Worm (Caenorhabditis elegans) whole organism, L1 larva: ENCODE data around the gene mmcm-1.

ENCODE experiments used
- C04F5.9 ChIP-seq: sonication (generic microtip); optimal IDR thresholded peaks from 2 replicates; lab custom pipeline; 2016; ENCODE audit warnings: missing genetic modification characterization, missing compliant biosample characterization
- C34B4.2 ChIP-seq: sonication (generic microtip); optimal IDR thresholded peaks from 2 replicates; lab custom pipeline; 2017; ENCODE audit warnings: mild to moderate bottlenecking, missing genetic modification characterization, missing compliant biosample characterization
- F16B12.6 ChIP-seq: fragments of 150-350 bp; optimal IDR thresholded peaks from 2 replicates; lab custom pipeline; 2014; ENCODE audit warnings: missing biosample characterization, missing genetic modification characterization
- Y116A8C.19 ChIP-seq: sonication (generic microtip); optimal IDR thresholded peaks from 2 replicates; lab custom pipeline; 2016; ENCODE audit warnings: missing compliant biosample characterization, missing genetic modification characterization, borderline replicate concordance
- alr-1 ChIP-seq: fragments of 200-800 bp; sonication (Bioruptor generic); optimal IDR thresholded peaks from 2 replicates; lab custom pipeline; 2018; ENCODE audit warnings: borderline replicate concordance, mild to moderate bottlenecking, missing genetic modification characterization, missing compliant biosample characterization
- aly-2 ChIP-seq: fragments of 150-350 bp; optimal IDR thresholded peaks from 2 replicates; lab custom pipeline; 2014; ENCODE audit warnings: missing biosample characterization, missing genetic modification characterization
- ama-1 ChIP-seq: fragments of 150-350 bp; optimal IDR thresholded peaks from 2 replicates; lab custom pipeline; 2014
- blmp-1 ChIP-seq: fragments of 150-350 bp; optimal IDR thresholded peaks from 2 replicates; lab custom pipeline; 2014; ENCODE audit warnings: missing biosample characterization, missing genetic modification characterization
- ceh-8 ChIP-seq: fragments of 200-800 bp; sonication (Bioruptor generic); optimal IDR thresholded peaks from 2 replicates; lab custom pipeline; 2018; ENCODE audit warnings: mild to moderate bottlenecking, missing genetic modification characterization, moderate library complexity, missing compliant biosample characterization
- ceh-88 ChIP-seq: fragments of 200-800 bp; sonication (Bioruptor generic); IDR thresholded peaks from 2 replicates; pipeline ENCODE4 v1.3.6; 2022; ENCODE audit warnings: missing genetic modification characterization, missing compliant biosample characterization
- efl-1 ChIP-seq, 4 experiments: fragments of 150-350 bp; optimal IDR thresholded peaks in 3 of 4; peaks in 1 of 4; 1 replicate in 1 of 4; 2 replicates in 3 of 4; lab custom pipeline; 2014; ENCODE audit warnings: missing biosample characterization in 2 of 4, missing genetic modification characterization in 2 of 4, missing genetic modification reagents in 2 of 4
- efl-3 ChIP-seq: fragments of 200-800 bp; sonication (Bioruptor generic); optimal IDR thresholded peaks from 2 replicates; lab custom pipeline; 2018; ENCODE audit warnings: mild to moderate bottlenecking, missing genetic modification characterization, missing compliant biosample characterization
- fkh-10 ChIP-seq: sonication (generic microtip); optimal IDR thresholded peaks from 2 replicates; lab custom pipeline; 2017; ENCODE audit warnings: missing biosample characterization, missing genetic modification reagents, missing genetic modification characterization
- fkh-8 ChIP-seq: sonication (generic microtip); optimal IDR thresholded peaks from 2 replicates; lab custom pipeline; 2016; ENCODE audit warnings: mild to moderate bottlenecking, missing genetic modification characterization, missing compliant biosample characterization
- hlh-17 ChIP-seq: fragments of 200-800 bp; sonication (Bioruptor generic); optimal IDR thresholded peaks from 2 replicates; lab custom pipeline; 2018; ENCODE audit warnings: missing genetic modification characterization, mild to moderate bottlenecking, missing compliant biosample characterization, moderate library complexity, borderline replicate concordance
- hlh-4 ChIP-seq: sonication (generic microtip); optimal IDR thresholded peaks from 2 replicates; lab custom pipeline; 2016; ENCODE audit warnings: mild to moderate bottlenecking, missing genetic modification characterization, missing compliant biosample characterization
- hpl-2 ChIP-seq: fragments of 150-350 bp; optimal IDR thresholded peaks from 2 replicates; lab custom pipeline; 2014; ENCODE audit warnings: missing biosample characterization, missing genetic modification reagents, missing genetic modification characterization
- irx-1 ChIP-seq: sonication (generic microtip); optimal IDR thresholded peaks from 2 replicates; lab custom pipeline; 2016; ENCODE audit warnings: missing genetic modification characterization, missing compliant biosample characterization
- isw-1 ChIP-seq: fragments of 200-800 bp; sonication (Bioruptor generic); IDR thresholded peaks from 2 replicates; pipeline ENCODE4 v1.3.6; 2022; ENCODE audit warnings: missing genetic modification characterization, missing compliant biosample characterization
- lin-13 ChIP-seq: fragments of 150-350 bp; optimal IDR thresholded peaks from 2 replicates; lab custom pipeline; 2014; ENCODE audit warnings: missing biosample characterization, missing genetic modification reagents, missing genetic modification characterization
- lin-15B ChIP-seq: fragments of 150-350 bp; sonication (generic microtip); optimal IDR thresholded peaks from 3 replicates; lab custom pipeline; 2014; ENCODE audit warnings: missing biosample characterization, missing genetic modification characterization
- lin-39 ChIP-seq: fragments of 150-350 bp; optimal IDR thresholded peaks from 2 replicates; lab custom pipeline; 2014; ENCODE audit warnings: missing biosample characterization, missing genetic modification reagents, missing genetic modification characterization
- mep-1 ChIP-seq: fragments of 150-350 bp; optimal IDR thresholded peaks from 2 replicates; lab custom pipeline; 2014; ENCODE audit warnings: missing biosample characterization, missing genetic modification characterization
- nhr-12 ChIP-seq: sonication (generic microtip); optimal IDR thresholded peaks from 2 replicates; lab custom pipeline; 2017; ENCODE audit warnings: missing biosample characterization, missing genetic modification characterization
- nhr-19 ChIP-seq: fragments of 200-800 bp; sonication (Bioruptor generic); conservative IDR thresholded peaks from 2 replicates; pipeline ENCODE4 v1.3.6; 2022; ENCODE audit warnings: missing genetic modification characterization, missing compliant biosample characterization
- nhr-237 ChIP-seq: fragments of 150-350 bp; optimal IDR thresholded peaks from 2 replicates; lab custom pipeline; 2014; ENCODE audit warnings: missing biosample characterization, missing genetic modification characterization
- nhr-28 ChIP-seq: fragments of 150-350 bp; optimal IDR thresholded peaks from 2 replicates; lab custom pipeline; 2014; ENCODE audit warnings: missing biosample characterization, missing genetic modification characterization
- nhr-71 ChIP-seq: sonication (generic microtip); optimal IDR thresholded peaks from 2 replicates; lab custom pipeline; 2016; ENCODE audit warnings: mild to moderate bottlenecking, missing genetic modification characterization, moderate library complexity, missing compliant biosample characterization
- nhr-76 ChIP-seq: sonication (generic microtip); optimal IDR thresholded peaks from 2 replicates; lab custom pipeline; 2017; ENCODE audit warnings: missing biosample characterization, missing genetic modification characterization
- nhr-84 ChIP-seq: sonication (generic microtip); optimal IDR thresholded peaks from 2 replicates; lab custom pipeline; 2017; ENCODE audit warnings: missing biosample characterization, missing genetic modification characterization
- nhr-90 ChIP-seq: sonication (generic microtip); optimal IDR thresholded peaks from 2 replicates; lab custom pipeline; 2016; ENCODE audit warnings: mild to moderate bottlenecking, missing genetic modification characterization, missing compliant biosample characterization; ENCODE audit not compliant: poor library complexity
- pag-3 ChIP-seq: sonication (generic microtip); optimal IDR thresholded peaks from 2 replicates; lab custom pipeline; 2017; ENCODE audit warnings: missing genetic modification characterization, mild to moderate bottlenecking, missing compliant biosample characterization, antibody characterized with exemption, borderline replicate concordance; ENCODE audit not compliant: insufficient read depth
- pax-3 ChIP-seq: fragments of 200-800 bp; sonication (Bioruptor generic); optimal IDR thresholded peaks from 2 replicates; lab custom pipeline; 2018; ENCODE audit warnings: mild to moderate bottlenecking, missing genetic modification characterization, moderate library complexity, missing compliant biosample characterization
- pqm-1 ChIP-seq: sonication (generic microtip); optimal IDR thresholded peaks from 3 replicates; lab custom pipeline; 2017; ENCODE audit warnings: missing biosample characterization, missing genetic modification characterization
- rnt-1 ChIP-seq: sonication (generic microtip); optimal IDR thresholded peaks from 2 replicates; lab custom pipeline; 2016; ENCODE audit warnings: mild to moderate bottlenecking, missing genetic modification characterization, moderate library complexity, missing compliant biosample characterization
- snpc-4 ChIP-seq: fragments of 150-350 bp; optimal IDR thresholded peaks from 2 replicates; lab custom pipeline; 2014; ENCODE audit warnings: missing biosample characterization, missing genetic modification characterization
- snu-23 ChIP-seq: sonication (generic microtip); optimal IDR thresholded peaks from 2 replicates; lab custom pipeline; 2016; ENCODE audit warnings: missing genetic modification characterization, missing compliant biosample characterization
- sox-4 ChIP-seq: sonication (generic microtip); optimal IDR thresholded peaks from 2 replicates; lab custom pipeline; 2016; ENCODE audit warnings: missing genetic modification characterization, missing compliant biosample characterization
- sptf-1 ChIP-seq: fragments of 150-350 bp; optimal IDR thresholded peaks from 2 replicates; lab custom pipeline; 2014; ENCODE audit warnings: missing biosample characterization, missing genetic modification characterization
- swsn-7 ChIP-seq: sonication (generic microtip); optimal IDR thresholded peaks from 2 replicates; lab custom pipeline; 2016; ENCODE audit warnings: missing genetic modification characterization, missing compliant biosample characterization
- tbx-2 ChIP-seq: sonication (generic microtip); optimal IDR thresholded peaks from 2 replicates; lab custom pipeline; 2016; ENCODE audit warnings: missing genetic modification characterization, missing compliant biosample characterization
- tlp-1 ChIP-seq: fragments of 150-350 bp; optimal IDR thresholded peaks from 2 replicates; lab custom pipeline; 2014; ENCODE audit warnings: missing biosample characterization, missing genetic modification characterization
- unc-130 ChIP-seq: fragments of 150-350 bp; optimal IDR thresholded peaks from 2 replicates; lab custom pipeline; 2017; ENCODE audit warnings: missing biosample characterization, missing genetic modification characterization, inconsistent platforms
- unc-30 ChIP-seq: sonication (generic microtip); optimal IDR thresholded peaks from 2 replicates; lab custom pipeline; 2017; ENCODE audit warnings: missing biosample characterization, missing genetic modification characterization
- xbp-1 ChIP-seq: sonication (generic microtip); optimal IDR thresholded peaks from 2 replicates; lab custom pipeline; 2016; ENCODE audit warnings: missing genetic modification characterization, missing compliant biosample characterization
- zip-4 ChIP-seq: fragments of 200-800 bp; sonication (Bioruptor generic); optimal IDR thresholded peaks from 2 replicates; lab custom pipeline; 2018; ENCODE audit warnings: mild to moderate bottlenecking, missing genetic modification characterization, moderate library complexity, missing compliant biosample characterization
- ztf-11 ChIP-seq, 2 experiments: sonication (generic microtip); optimal IDR thresholded peaks; 2 replicates each; lab custom pipeline; 2016 to 2017; ENCODE audit warnings: missing genetic modification characterization in 2 of 2, missing biosample characterization in 1 of 2, missing compliant biosample characterization in 1 of 2

The mmcm-1 gene

DNA sequence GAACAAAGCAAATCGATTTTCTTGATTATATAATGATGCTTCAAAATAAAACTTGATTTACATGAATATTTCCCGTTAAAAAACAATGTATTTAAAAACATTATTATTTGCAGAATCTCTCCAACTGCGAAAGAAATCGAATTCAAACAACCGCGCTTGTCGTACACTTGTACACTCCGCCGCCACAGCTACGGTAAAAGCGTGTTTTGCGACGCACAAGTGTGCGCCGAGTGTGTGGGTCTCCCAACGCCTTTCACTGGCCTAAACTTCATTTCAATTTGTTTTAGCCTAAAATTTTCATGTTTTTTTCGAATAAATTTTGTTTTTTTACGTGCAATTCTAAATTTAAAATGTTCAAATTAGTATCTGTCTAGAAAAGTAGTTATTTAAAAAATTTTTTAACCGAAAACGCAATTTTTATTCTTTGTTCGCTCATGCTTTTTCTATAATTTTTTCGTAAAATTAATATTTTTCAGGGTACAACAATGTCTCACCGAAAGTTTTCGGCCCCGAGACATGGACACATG lies 40.0 kb downstream of the mmcm-1 start, which contains the start of gene rpl-3 (continued):
- peak; percentile 100 for TF ChIP-seq ceh-88 (GFP tag; lab: Robert Waterston, UW)
- TF ChIP-seq sptf-1: no peak
- TF ChIP-seq hlh-4: peak; percentile 66
- peak; percentile 100 for TF ChIP-seq fkh-10 (GFP tag; lab: Kevin White, UChicago)
- peak; percentile 100 for TF ChIP-seq ceh-8
- peak; percentile 97 for TF ChIP-seq hlh-17 (GFP tag; lab: Kevin White, UChicago)
- peak; percentile 98 for TF ChIP-seq hpl-2 (GFP tag; lab: Kevin White, UChicago)
- peak; percentile 99 for TF ChIP-seq C34B4.2 (tag; lab: Kevin White, UChicago)
- TF ChIP-seq tbx-2 (tag; lab: Kevin White, UChicago): peak; percentile 100
- TF ChIP-seq nhr-71 (tag; lab: Kevin White, UChicago): peak; percentile 100
- TF ChIP-seq nhr-237 (tag; lab: Kevin White, UChicago): peak; percentile 100
- peak; percentile 95 for TF ChIP-seq snpc-4 (tag; lab: Kevin White, UChicago)
- TF ChIP-seq nhr-28 (tag; lab: Kevin White, UChicago): peak; percentile 74
- TF ChIP-seq nhr-19 (GFP tag; lab: Robert Waterston, UW): peak; percentile 100
- TF ChIP-seq pag-3 (tag; lab: Kevin White, UChicago): peak; percentile 64
- peak; percentile 99 to 100 for TF ChIP-seq ztf-11 (tag; optimal IDR thresholded peaks at IDR 0.05; lab: Kevin White, UChicago)
- TF ChIP-seq blmp-1 (tag; lab: Kevin White, UChicago): peak; percentile 98
- peak; percentile 100 for TF ChIP-seq mep-1 (tag; lab: Kevin White, UChicago)
- TF ChIP-seq zip-4 (GFP tag; lab: Kevin White, UChicago): peak; percentile 99
- TF ChIP-seq sox-4 (tag; lab: Kevin White, UChicago): peak; percentile 100
- TF ChIP-seq C04F5.9: peak; percentile 99
- peak; percentile 100 for TF ChIP-seq lin-13 (GFP tag; lab: Kevin White, UChicago)
- TF ChIP-seq pqm-1 (tag; lab: Kevin White, UChicago): peak; percentile 92
- TF ChIP-seq rnt-1 (tag; lab: Kevin White, UChicago): peak; percentile 100
- TF ChIP-seq efl-1 (optimal IDR thresholded peaks at IDR 0.05; lab: Kevin White, UChicago): peak; percentile 100
- TF ChIP-seq efl-1 (GFP tag; optimal IDR thresholded peaks at IDR 0.05 in 1 of 2; lab: Kevin White, UChicago): peak; percentile 100
- peak; percentile 100 for TF ChIP-seq isw-1 (GFP tag; lab: Robert Waterston, UW)
- peak; percentile 98 for TF ChIP-seq nhr-76 (tag; lab: Kevin White, UChicago)
- peak; percentile 100 for TF ChIP-seq nhr-84
- TF ChIP-seq ama-1: peak; percentile 96
- peak; percentile 100 for TF ChIP-seq unc-130
- no peak for TF ChIP-seq alr-1
- peak; percentile 100 for TF ChIP-seq irx-1

ce11 chrIII:3863814-3864507 lies 43.5 kb downstream of the mmcm-1 start, which contains the start of gene acs-19:
Gene acs-19 (plus strand): TSS chrIII:3864489.
- TF ChIP-seq sptf-1 (no peak), F16B12.6 (tag; lab: Kevin White, UChicago) (no peak), isw-1 (GFP tag; lab: Robert Waterston, UW) (no peak), lin-15B (no peak), efl-3 (no peak), hlh-17 (GFP tag; lab: Kevin White, UChicago) (no peak), xbp-1 (tag; lab: Kevin White, UChicago) (no peak), nhr-71 (tag; lab: Kevin White, UChicago) (peak; percentile 21), Y116A8C.19 (tag; lab: Kevin White, UChicago) (no peak), snu-23 (GFP tag; lab: Kevin White, UChicago) (peak; percentile 8), hpl-2 (GFP tag; lab: Kevin White, UChicago) (no peak), nhr-90 (tag; lab: Kevin White, UChicago) (no peak), aly-2 (no peak), efl-1 (optimal IDR thresholded peaks at IDR 0.05; lab: Kevin White, UChicago) (peak in 1 of 2 experiments; percentile 14), efl-1 (GFP tag; optimal IDR thresholded peaks at IDR 0.05 in 1 of 2; lab: Kevin White, UChicago) (peak in 1 of 2 experiments; percentile 76), blmp-1 (tag; lab: Kevin White, UChicago) (peak; percentile 40), pax-3 (no peak), hlh-4 (no peak), nhr-12 (tag; lab: Kevin White, UChicago) (no peak), C34B4.2 (tag; lab: Kevin White, UChicago) (no peak), lin-13 (GFP tag; lab: Kevin White, UChicago) (no peak), swsn-7 (tag; lab: Kevin White, UChicago) (no peak), ceh-88 (GFP tag; lab: Robert Waterston, UW) (no peak), fkh-8 (tag; lab: Kevin White, UChicago) (no peak), nhr-28 (tag; lab: Kevin White, UChicago) (no peak), fkh-10 (GFP tag; lab: Kevin White, UChicago) (no peak), pqm-1 (tag; lab: Kevin White, UChicago) (no peak), unc-30 (tag; lab: Kevin White, UChicago) (no peak), sox-4 (tag; lab: Kevin White, UChicago) (no peak), tlp-1 (tag; lab: Kevin White, UChicago) (no peak), mep-1 (tag; lab: Kevin White, UChicago) (no peak), lin-39 (tag; lab: Kevin White, UChicago) (no peak), rnt-1 (tag; lab: Kevin White, UChicago) (no peak)
